Worm (Caenorhabditis elegans): Measurements from ENCODE around the gene shw-3.

- TF ChIP-seq nhr-77 (tag; optimal IDR thresholded peaks at IDR 0.05) = no peak
- no peak for TF ChIP-seq skn-1 (tag; optimal IDR thresholded peaks at IDR 0.05)
- no peak for TF ChIP-seq zag-1 (tag; optimal IDR thresholded peaks at IDR 0.05)
- no peak for TF ChIP-seq lsy-12 (tag; optimal IDR thresholded peaks at IDR 0.05)
- TF ChIP-seq ceh-28 (tag; optimal IDR thresholded peaks at IDR 0.05) = no peak
- no peak for TF ChIP-seq nhr-237 (tag; optimal IDR thresholded peaks at IDR 0.05)
- peak; percentile 55 for TF ChIP-seq pha-4 (tag; optimal IDR thresholded peaks at IDR 0.05)
- no peak for TF ChIP-seq nhr-23 (tag; optimal IDR thresholded peaks at IDR 0.05)
- no peak for TF ChIP-seq snpc-4 (tag; optimal IDR thresholded peaks at IDR 0.05)
These were observed 23.8 kb downstream of the shw-3 start, which contains the start of gene hrg-9 for ce11 chrV:12963192-12963591.

Measured in whole organism, L3 larva.